Worm (Caenorhabditis elegans) whole organism, late embryonic: ENCODE data around the gene B0554.2.

Source experiments
- ceh-19 ChIP-seq: fragments of 200-800 bp; sonication (Bioruptor generic); optimal IDR thresholded peaks from 2 replicates; lab custom pipeline; 2018; ENCODE audit warnings: mild to moderate bottlenecking, missing genetic modification characterization, missing compliant biosample characterization
- fkh-10 ChIP-seq: fragments of 150-350 bp; optimal IDR thresholded peaks from 2 replicates; lab custom pipeline; 2014; ENCODE audit warnings: missing biosample characterization, missing genetic modification reagents, missing genetic modification characterization
- nfya-1 ChIP-seq: sonication (generic microtip); optimal IDR thresholded peaks from 2 replicates; lab custom pipeline; 2017; ENCODE audit warnings: missing genetic modification characterization, mild to moderate bottlenecking, missing compliant biosample characterization, antibody characterized with exemption, moderate library complexity
- pqm-1 ChIP-seq: sonication (generic microtip); optimal IDR thresholded peaks from 2 replicates; lab custom pipeline; 2016; ENCODE audit warnings: missing genetic modification characterization, missing compliant biosample characterization

DNA sequence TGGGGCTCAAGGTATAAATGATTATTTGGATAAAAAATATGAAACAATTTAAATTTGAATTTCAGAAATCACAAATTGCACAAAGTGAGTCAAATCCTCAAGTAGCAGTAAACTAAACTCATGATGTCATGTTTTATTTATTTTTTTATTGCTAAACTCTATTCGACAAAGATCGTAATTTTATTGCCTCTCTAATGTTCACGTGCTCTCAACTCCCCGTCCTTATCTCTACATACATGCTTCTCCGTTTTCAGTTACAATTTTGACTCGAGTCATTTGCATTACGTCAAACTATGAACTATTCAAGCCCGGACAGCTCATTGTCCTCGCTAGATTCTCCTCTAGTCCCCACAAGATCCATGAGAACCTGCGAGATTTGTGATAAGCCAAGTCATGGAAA is 40.5 kb downstream of the B0554.2 start, which contains the start of gene nhr-99:
- TF ChIP-seq pqm-1 (tag; lab: Kevin White, UChicago) (no peak), nfya-1 (no peak), fkh-10 (GFP tag; lab: Kevin White, UChicago) (no peak), ceh-19 (GFP tag; lab: Kevin White, UChicago) (no peak)
